Worm (Caenorhabditis elegans) whole organism, L4 larva: ENCODE measurements around the gene srx-48.
A peak's percentile ranks its signal among the peaks of the same experiment; 100 is the strongest.

Experiments
- T20F7.1 ChIP-seq: fragments of 200-800 bp; sonication (Bioruptor generic); optimal IDR thresholded peaks from 2 replicates; lab custom pipeline; 2018; ENCODE audit warnings: mild to moderate bottlenecking, missing genetic modification characterization, missing compliant biosample characterization
- T26A8.4 ChIP-seq: fragments of 200-800 bp; sonication (Bioruptor generic); IDR thresholded peaks from 2 replicates; pipeline ENCODE4 v1.3.6; 2022; ENCODE audit warnings: missing genetic modification characterization, missing compliant biosample characterization
- Y105C5A.15 ChIP-seq: fragments of 200-800 bp; sonication (Bioruptor generic); IDR thresholded peaks from 2 replicates; pipeline ENCODE4 v1.3.6; 2022; ENCODE audit warnings: missing genetic modification characterization, missing compliant biosample characterization
- Y5F2A.4 ChIP-seq: fragments of 200-800 bp; sonication (Bioruptor generic); optimal IDR thresholded peaks from 2 replicates; lab custom pipeline; 2018; ENCODE audit warnings: mild to moderate bottlenecking, missing genetic modification characterization, missing compliant biosample characterization
- Y75B8A.6 ChIP-seq: fragments of 200-800 bp; sonication (Bioruptor generic); IDR thresholded peaks from 2 replicates; pipeline ENCODE4 v1.3.6; 2022; ENCODE audit warnings: missing genetic modification reagents, missing genetic modification characterization, missing compliant biosample characterization
- aha-1 ChIP-seq: fragments of 150-350 bp; peaks from one replicate; lab custom pipeline; 2014; ENCODE audit warnings: missing biosample characterization, missing genetic modification characterization
- ceh-20 ChIP-seq: fragments of 200-800 bp; sonication (Bioruptor generic); IDR thresholded peaks from 2 replicates; pipeline ENCODE4 v1.3.6; 2022; ENCODE audit warnings: missing genetic modification reagents, missing genetic modification characterization, missing compliant biosample characterization
- ceh-32 ChIP-seq: sonication (generic microtip); optimal IDR thresholded peaks from 2 replicates; lab custom pipeline; 2016; ENCODE audit warnings: mild to moderate bottlenecking, missing genetic modification characterization, missing compliant biosample characterization; ENCODE audit not compliant: poor library complexity
- ces-1 ChIP-seq: fragments of 150-350 bp; sonication (generic microtip); optimal IDR thresholded peaks from 4 replicates; lab custom pipeline; 2014; ENCODE audit warnings: missing biosample characterization, missing genetic modification reagents, missing genetic modification characterization
- daf-16 ChIP-seq, 3 experiments: sonication (generic microtip); optimal IDR thresholded peaks; 2 replicates each; lab custom pipeline; 2016 to 2017; ENCODE audit warnings: missing genetic modification characterization in 3 of 3, missing genetic modification reagents in 3 of 3, mild to moderate bottlenecking in 2 of 3, missing compliant biosample characterization in 2 of 3, missing biosample characterization in 1 of 3, moderate library complexity in 1 of 3
- daf-8 ChIP-seq: fragments of 200-800 bp; sonication (Bioruptor generic); IDR thresholded peaks from 2 replicates; pipeline ENCODE4 v1.3.6; 2022; ENCODE audit warnings: missing genetic modification characterization, missing compliant biosample characterization
- dmd-6 ChIP-seq: fragments of 200-800 bp; sonication (Bioruptor generic); IDR thresholded peaks from 2 replicates; pipeline ENCODE4 v1.3.6; 2022; ENCODE audit warnings: missing genetic modification reagents, missing genetic modification characterization, missing compliant biosample characterization
- dmd-8 ChIP-seq: fragments of 200-800 bp; sonication (Bioruptor generic); IDR thresholded peaks from 2 replicates; pipeline ENCODE4 v1.3.6; 2022; ENCODE audit warnings: missing genetic modification characterization, missing compliant biosample characterization
- dpl-1 ChIP-seq: fragments of 150-350 bp; optimal IDR thresholded peaks from 2 replicates; lab custom pipeline; 2014; ENCODE audit warnings: missing biosample characterization, missing genetic modification reagents, missing genetic modification characterization
- duxl-1 ChIP-seq: sonication (generic microtip); optimal IDR thresholded peaks from 2 replicates; lab custom pipeline; 2016; ENCODE audit warnings: mild to moderate bottlenecking, missing genetic modification characterization, moderate library complexity, missing compliant biosample characterization; ENCODE audit not compliant: poor library complexity
- egl-43 ChIP-seq: fragments of 200-800 bp; sonication (Bioruptor generic); IDR thresholded peaks from 2 replicates; pipeline ENCODE4 v1.3.6; 2022; ENCODE audit warnings: missing genetic modification reagents, missing genetic modification characterization, missing compliant biosample characterization
- gei-8 ChIP-seq: fragments of 200-800 bp; sonication (Bioruptor generic); optimal IDR thresholded peaks from 2 replicates; lab custom pipeline; 2018; ENCODE audit warnings: mild to moderate bottlenecking, missing genetic modification characterization, missing compliant biosample characterization
- hmg-1.1 ChIP-seq: fragments of 200-800 bp; sonication (Bioruptor generic); IDR thresholded peaks from 2 replicates; pipeline ENCODE4 v1.3.6; 2022; ENCODE audit warnings: missing genetic modification reagents, missing genetic modification characterization, missing compliant biosample characterization
- jun-1 ChIP-seq: fragments of 150-350 bp; optimal IDR thresholded peaks from 2 replicates; lab custom pipeline; 2014; ENCODE audit warnings: missing biosample characterization, missing genetic modification reagents, missing genetic modification characterization
- lim-7 ChIP-seq: fragments of 200-800 bp; sonication (Bioruptor generic); IDR thresholded peaks from 2 replicates; pipeline ENCODE4 v1.3.6; 2022; ENCODE audit warnings: missing genetic modification characterization, missing compliant biosample characterization
- lin-1 ChIP-seq: fragments of 200-800 bp; sonication (Bioruptor generic); IDR thresholded peaks from 2 replicates; pipeline ENCODE4 v1.3.6; 2022; ENCODE audit warnings: missing genetic modification reagents, missing genetic modification characterization, missing compliant biosample characterization
- lin-13 ChIP-seq: fragments of 150-350 bp; optimal IDR thresholded peaks from 2 replicates; lab custom pipeline; 2014; ENCODE audit warnings: missing biosample characterization, missing genetic modification reagents, missing genetic modification characterization
- lin-29 ChIP-seq: fragments of 200-800 bp; sonication (Bioruptor generic); IDR thresholded peaks from 2 replicates; pipeline ENCODE4 v1.3.6; 2022; ENCODE audit warnings: missing genetic modification reagents, missing genetic modification characterization, missing compliant biosample characterization
- lin-39 ChIP-seq: fragments of 150-350 bp; optimal IDR thresholded peaks from 2 replicates; lab custom pipeline; 2014; ENCODE audit warnings: missing biosample characterization, missing genetic modification reagents, missing genetic modification characterization
- lsy-2 ChIP-seq, 2 experiments: fragments of 150-350 bp in 1 of 2; sonication (generic microtip) in 1 of 2; optimal IDR thresholded peaks; 2 replicates each; lab custom pipeline; 2014 to 2017; ENCODE audit warnings: missing biosample characterization in 2 of 2, missing genetic modification characterization in 2 of 2
- madf-5 ChIP-seq, 2 experiments: fragments of 200-800 bp; sonication (Bioruptor generic); IDR thresholded peaks; 2 replicates each; pipeline ENCODE4 v1.3.6; 2022; ENCODE audit warnings: missing compliant biosample characterization in 2 of 2, missing genetic modification characterization in 2 of 2
- madf-9 ChIP-seq: fragments of 200-800 bp; sonication (Bioruptor generic); conservative IDR thresholded peaks from 2 replicates; pipeline ENCODE4 v1.3.6; 2022; ENCODE audit warnings: missing genetic modification reagents, missing genetic modification characterization, missing compliant biosample characterization
- mes-2 ChIP-seq: sonication (generic microtip); optimal IDR thresholded peaks from 2 replicates; lab custom pipeline; 2016; ENCODE audit warnings: missing genotype, mild to moderate bottlenecking, missing genetic modification characterization, missing compliant biosample characterization; ENCODE audit not compliant: poor library complexity, severe bottlenecking
- nhr-102 ChIP-seq: sonication (generic microtip); optimal IDR thresholded peaks from 2 replicates; lab custom pipeline; 2016; ENCODE audit warnings: mild to moderate bottlenecking, missing genetic modification characterization, moderate library complexity, missing compliant biosample characterization
- nhr-11 ChIP-seq: fragments of 150-350 bp; optimal IDR thresholded peaks from 2 replicates; lab custom pipeline; 2014; ENCODE audit warnings: missing biosample characterization, missing genetic modification characterization
- nhr-111 ChIP-seq: fragments of 200-800 bp; sonication (Bioruptor generic); optimal IDR thresholded peaks from 2 replicates; lab custom pipeline; 2018; ENCODE audit warnings: mild to moderate bottlenecking, missing genetic modification characterization, missing compliant biosample characterization
- nhr-237 ChIP-seq: sonication (generic microtip); optimal IDR thresholded peaks from 2 replicates; lab custom pipeline; 2017; ENCODE audit warnings: missing biosample characterization, missing genetic modification characterization
- nhr-25 ChIP-seq: sonication (generic microtip); optimal IDR thresholded peaks from 2 replicates; lab custom pipeline; 2017; ENCODE audit warnings: missing genetic modification characterization, mild to moderate bottlenecking, missing compliant biosample characterization, antibody characterized with exemption, moderate library complexity, borderline replicate concordance; ENCODE audit not compliant: insufficient read depth
- nhr-28 ChIP-seq: fragments of 150-350 bp; optimal IDR thresholded peaks from 2 replicates; lab custom pipeline; 2014; ENCODE audit warnings: missing biosample characterization, missing genetic modification characterization
- php-3 ChIP-seq: fragments of 200-800 bp; sonication (Bioruptor generic); IDR thresholded peaks from 2 replicates; pipeline ENCODE4 v1.3.6; 2022; ENCODE audit warnings: missing genetic modification reagents, missing genetic modification characterization, missing compliant biosample characterization
- saeg-2 ChIP-seq: fragments of 200-800 bp; sonication (Bioruptor generic); IDR thresholded peaks from 2 replicates; pipeline ENCODE4 v1.3.6; 2022; ENCODE audit warnings: missing genetic modification reagents, missing genetic modification characterization, missing compliant biosample characterization
- sdz-12 ChIP-seq: fragments of 200-800 bp; sonication (Bioruptor generic); optimal IDR thresholded peaks from 2 replicates; lab custom pipeline; 2018; ENCODE audit warnings: mild to moderate bottlenecking, missing genetic modification characterization, missing compliant biosample characterization
- set-16 ChIP-seq: fragments of 200-800 bp; sonication (Bioruptor generic); IDR thresholded peaks from 2 replicates; pipeline ENCODE4 v1.3.6; 2022; ENCODE audit warnings: missing genetic modification reagents, missing genetic modification characterization, missing compliant biosample characterization
- tra-1 ChIP-seq: fragments of 200-800 bp; sonication (Bioruptor generic); IDR thresholded peaks from 2 replicates; pipeline ENCODE4 v1.3.6; 2022; ENCODE audit warnings: missing genetic modification reagents, missing genetic modification characterization, missing compliant biosample characterization
- zfp-3 ChIP-seq: fragments of 200-800 bp; sonication (Bioruptor generic); conservative IDR thresholded peaks from 2 replicates; pipeline ENCODE4 v1.3.6; 2022; ENCODE audit warnings: missing genetic modification reagents, missing genetic modification characterization, missing compliant biosample characterization
- zip-2 ChIP-seq: fragments of 150-350 bp; optimal IDR thresholded peaks from 2 replicates; lab custom pipeline; 2014; ENCODE audit warnings: missing biosample characterization, missing genetic modification characterization

srx-48 gene

DNA sequence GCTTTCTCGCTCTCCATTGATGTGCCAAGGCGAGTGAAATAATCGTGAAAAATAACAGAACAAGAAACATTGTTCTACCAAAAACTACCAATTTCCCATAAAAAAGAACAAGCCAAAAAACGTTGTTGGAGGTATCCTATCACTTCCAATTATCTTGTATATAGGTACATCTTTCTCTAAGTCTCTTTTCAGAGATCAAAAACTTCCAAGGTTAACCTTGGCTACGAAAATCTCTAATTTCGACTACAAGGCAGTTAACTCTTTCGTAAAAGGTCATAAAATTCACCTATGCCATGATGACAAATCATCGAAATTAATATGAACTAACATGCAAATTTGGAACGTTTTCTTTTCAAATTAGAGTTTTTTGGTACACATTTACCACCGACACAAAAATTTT is 15.7 kb downstream of the srx-48 start, which contains the start of gene cyp-34A1:
Gene cyp-34A1, minus strand, starts transcription at position 101 of the 400 bp plus-strand sequence.
- TF ChIP-seq ces-1 (GFP tag; lab: Kevin White, UChicago) (no peak), dpl-1 (GFP tag; lab: Kevin White, UChicago) (no peak), saeg-2 (GFP tag; lab: Robert Waterston, UW) (no peak), daf-16 (GFP tag; optimal IDR thresholded peaks at IDR 0.05; lab: Kevin White, UChicago) (no peak), daf-16 (tag; optimal IDR thresholded peaks at IDR 0.05; lab: Kevin White, UChicago) (no peak), hmg-1.1 (GFP tag; lab: Robert Waterston, UW) (no peak), lin-13 (GFP tag; lab: Kevin White, UChicago) (no peak)

DNA sequence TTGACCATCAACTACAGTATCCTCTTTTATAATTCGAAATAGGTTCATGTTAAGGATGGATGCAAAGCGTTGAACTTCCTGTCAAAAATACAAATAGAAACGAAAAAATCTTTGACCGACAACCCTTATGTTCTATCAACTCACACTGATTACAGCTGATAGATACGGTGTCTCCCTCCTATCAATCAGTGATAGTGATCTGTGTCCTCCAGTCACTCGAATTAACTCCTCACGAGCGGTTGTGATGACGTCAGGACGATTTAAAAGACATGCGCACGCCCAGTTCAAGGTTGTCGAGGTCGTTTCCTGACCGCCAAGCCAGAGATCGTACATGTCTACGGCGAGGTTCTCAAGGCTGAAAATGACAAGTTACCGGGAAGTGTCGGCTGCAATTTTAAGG is 17.5 kb downstream of the srx-48 start:
- no peak for TF ChIP-seq madf-9 (GFP tag; lab: Robert Waterston, UW)
- no peak for TF ChIP-seq nhr-11 (tag; lab: Kevin White, UChicago)
- TF ChIP-seq hmg-1.1 (GFP tag; lab: Robert Waterston, UW): no peak
- TF ChIP-seq set-16 (GFP tag; lab: Robert Waterston, UW): no peak
- peak; percentile 96 for TF ChIP-seq dmd-6 (GFP tag; lab: Robert Waterston, UW)
- no peak for TF ChIP-seq sdz-12
- TF ChIP-seq nhr-237: no peak
- TF ChIP-seq mes-2: no peak

DNA sequence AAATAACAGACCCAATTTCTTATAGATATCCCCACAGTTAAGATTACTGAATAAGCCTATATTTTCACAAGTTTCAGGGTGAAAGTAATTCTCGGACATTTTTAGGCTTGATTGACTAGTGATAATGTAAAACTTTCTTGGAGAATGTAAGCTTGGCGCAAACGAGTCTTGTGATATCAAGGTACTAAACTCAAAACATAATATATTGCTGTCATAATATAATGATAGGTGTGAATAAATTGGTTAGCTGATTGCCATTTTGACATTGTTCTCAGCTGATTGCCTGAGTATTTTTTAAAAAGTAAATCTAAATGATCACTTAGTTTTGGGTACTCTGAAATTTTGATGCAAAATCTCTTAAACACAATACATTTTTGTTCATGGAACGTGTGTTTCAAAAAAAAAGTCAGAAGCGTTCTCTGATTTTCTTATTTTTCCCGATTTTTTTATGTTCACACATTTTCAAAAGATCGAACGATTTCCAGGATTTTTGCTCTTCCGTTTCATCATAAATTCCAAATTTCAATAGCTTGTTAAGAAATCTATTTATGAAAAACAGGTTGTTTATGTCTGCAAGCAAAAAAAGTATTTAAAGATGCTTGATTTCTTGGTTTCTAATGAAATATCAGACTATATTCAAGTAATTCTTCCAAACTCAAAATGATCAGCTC is 22.1 kb downstream of the srx-48 start, which contains the start of the genes srw-19 and srx-51:
Gene srw-19, minus strand, starts transcription at position 101 of the 671 bp plus-strand sequence.
Gene srx-51, plus strand, starts transcription at position 621 of the 671 bp plus-strand sequence.
- TF ChIP-seq php-3: no peak
- no peak for TF ChIP-seq lsy-2 (tag; optimal IDR thresholded peaks at IDR 0.05; lab: Kevin White, UChicago)
- no peak for TF ChIP-seq nhr-25 (tag; lab: Kevin White, UChicago)
- TF ChIP-seq Y105C5A.15 (GFP tag; lab: Robert Waterston, UW): no peak
- TF ChIP-seq aha-1 (tag; lab: Kevin White, UChicago): no peak
- no peak for TF ChIP-seq ceh-32
- TF ChIP-seq zfp-3 (GFP tag; lab: Robert Waterston, UW): no peak
- TF ChIP-seq lin-39: no peak
- no peak for TF ChIP-seq saeg-2 (GFP tag; lab: Robert Waterston, UW)
- TF ChIP-seq nhr-28 (tag; lab: Kevin White, UChicago): no peak
- no peak for TF ChIP-seq nhr-102 (tag; lab: Kevin White, UChicago)
- no peak for TF ChIP-seq zip-2
- no peak for TF ChIP-seq nhr-111

DNA sequence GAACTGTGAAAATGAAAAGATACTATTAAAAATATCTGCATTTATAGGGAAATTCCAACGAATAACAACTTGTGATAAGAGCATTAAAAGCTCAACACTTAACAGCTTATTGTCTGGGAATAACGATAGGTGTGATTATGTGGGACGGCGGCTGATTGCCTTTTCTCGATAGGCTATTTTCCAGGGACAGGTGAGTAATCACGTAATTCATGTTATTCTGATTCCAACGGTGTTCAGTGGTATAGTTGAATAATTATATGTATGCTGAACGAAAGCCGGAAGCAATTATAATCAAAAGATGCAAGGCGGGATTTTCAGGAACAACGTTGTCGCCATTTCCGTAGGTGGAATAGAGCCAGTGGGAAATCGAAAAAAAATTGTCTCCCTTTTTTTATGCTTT is 26.6 kb downstream of the srx-48 start, which contains the start of gene srw-17:
Gene srw-17, minus strand, starts transcription at position 101 of the 400 bp plus-strand sequence.
- TF ChIP-seq nhr-11 (tag; lab: Kevin White, UChicago) (peak; percentile 19), dmd-8 (GFP tag; lab: Robert Waterston, UW) (no peak)

DNA sequence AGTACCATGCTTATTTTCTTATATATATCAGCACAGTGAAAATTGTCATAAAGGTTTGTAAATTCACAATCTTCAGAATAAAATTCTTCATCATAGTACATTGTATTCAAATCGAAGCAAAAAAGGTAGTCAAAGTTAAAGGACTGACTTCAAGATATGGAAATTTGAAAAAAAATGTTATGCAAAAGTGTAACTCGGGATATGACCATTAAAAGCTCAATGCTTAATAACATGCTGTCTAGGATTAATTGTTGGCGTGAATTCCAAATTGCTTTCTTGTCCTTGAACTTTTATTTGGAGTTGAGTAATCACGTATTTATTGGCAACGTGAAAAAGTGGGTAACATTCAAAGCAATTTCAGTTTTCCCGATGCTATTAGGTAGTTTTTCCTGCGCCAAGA is 28.8 kb downstream of the srx-48 start, which contains the start of gene srw-16:
Gene srw-16, minus strand, starts transcription at position 101 of the 400 bp plus-strand sequence.
- TF ChIP-seq Y75B8A.6 (GFP tag; lab: Robert Waterston, UW) (no peak), T20F7.1 (no peak), hmg-1.1 (GFP tag; lab: Robert Waterston, UW) (no peak), lin-1 (no peak), nhr-11 (tag; lab: Kevin White, UChicago) (no peak), duxl-1 (no peak), ceh-20 (GFP tag; lab: Robert Waterston, UW) (no peak), madf-5 (GFP tag; IDR thresholded peaks at IDR 0.05; lab: Robert Waterston, UW) (no peak), Y5F2A.4 (GFP tag; lab: Kevin White, UChicago) (no peak), tra-1 (GFP tag; lab: Robert Waterston, UW) (no peak), lim-7 (GFP tag; lab: Robert Waterston, UW) (no peak), lin-29 (no peak), T26A8.4 (no peak), egl-43 (GFP tag; lab: Robert Waterston, UW) (no peak), gei-8 (GFP tag; lab: Kevin White, UChicago) (no peak), daf-8 (GFP tag; lab: Robert Waterston, UW) (no peak), jun-1 (tag; lab: Kevin White, UChicago) (no peak)
